Fruit fly (Drosophila melanogaster) whole organism, embryonic: Measurements from ENCODE around the gene CG6465.
A peak's percentile ranks its signal among the peaks of the same experiment; 100 is the strongest.

ENCODE experiments used
- Ada2b ChIP-seq: fragments of 200-800 bp; sonication (Bioruptor generic); IDR thresholded peaks from 2 replicates; pipeline ENCODE4 v1.3.6; 2022; ENCODE audit warnings: missing biosample characterization, missing genetic modification characterization
- CG10959 ChIP-seq: fragments of 200-800 bp; sonication (Bioruptor generic); IDR thresholded peaks from 2 replicates; pipeline ENCODE4 v1.3.6; 2022; ENCODE audit warnings: missing biosample characterization, missing genetic modification characterization
- CG11085 ChIP-seq: fragments of 200-800 bp; sonication (Bioruptor generic); IDR thresholded peaks from 2 replicates; pipeline ENCODE4 v1.3.6; 2022; ENCODE audit warnings: missing biosample characterization, missing genetic modification characterization
- CG11504 ChIP-seq: fragments of 200-800 bp; sonication (Bioruptor generic); optimal IDR thresholded peaks from 3 replicates; lab custom pipeline; 2019; ENCODE audit warnings: missing biosample characterization, mild to moderate bottlenecking, missing genetic modification characterization, moderate library complexity
- CG13624 ChIP-seq: fragments of 200-800 bp; sonication (Bioruptor generic); optimal IDR thresholded peaks from 2 replicates; lab custom pipeline; 2016; ENCODE audit warnings: missing biosample characterization, missing genetic modification characterization
- CG14710 ChIP-seq: fragments of 200-800 bp; sonication (Bioruptor generic); optimal IDR thresholded peaks from 3 replicates; lab custom pipeline; 2019; ENCODE audit warnings: missing biosample characterization, mild to moderate bottlenecking, missing genetic modification characterization, moderate library complexity
- CG16863 ChIP-seq: fragments of 200-800 bp; sonication (Bioruptor generic); optimal IDR thresholded peaks from 3 replicates; lab custom pipeline; 2016; ENCODE audit warnings: missing biosample characterization, missing genetic modification characterization
- CG17186 ChIP-seq: fragments of 200-800 bp; sonication (Bioruptor generic); optimal IDR thresholded peaks from 3 replicates; lab custom pipeline; 2017; ENCODE audit warnings: missing biosample characterization, missing genetic modification reagents, missing genetic modification characterization
- CG1792 ChIP-seq: fragments of 200-800 bp; sonication (Bioruptor generic); optimal IDR thresholded peaks from 2 replicates; lab custom pipeline; 2016; ENCODE audit warnings: missing biosample characterization, missing genetic modification characterization
- CG3163 ChIP-seq: fragments of 200-800 bp; sonication (Bioruptor generic); optimal IDR thresholded peaks from 3 replicates; lab custom pipeline; 2016; ENCODE audit warnings: missing biosample characterization, missing genetic modification characterization
- CG3726 ChIP-seq: fragments of 200-800 bp; sonication (Bioruptor generic); IDR thresholded peaks from 3 replicates; pipeline ENCODE4, ENCODE4 v1.3.6; 2022; ENCODE audit warnings: missing biosample characterization, missing genetic modification characterization
- CG3995 ChIP-seq: fragments of 200-800 bp; sonication (Bioruptor generic); optimal IDR thresholded peaks from 3 replicates; lab custom pipeline; 2016; ENCODE audit warnings: missing biosample characterization, missing genetic modification characterization
- CG6175 ChIP-seq: fragments of 200-800 bp; sonication (Bioruptor generic); IDR thresholded peaks from 3 replicates; pipeline ENCODE4 v1.3.6; 2022; ENCODE audit warnings: missing biosample characterization, missing genetic modification characterization
- CG7556 ChIP-seq: fragments of 200-800 bp; sonication (Bioruptor generic); optimal IDR thresholded peaks from 2 replicates; lab custom pipeline; 2017; ENCODE audit warnings: missing biosample characterization, mild to moderate bottlenecking, missing genetic modification characterization
- CG7786 ChIP-seq: fragments of 200-800 bp; sonication (Bioruptor generic); optimal IDR thresholded peaks from 2 replicates; lab custom pipeline; 2016; ENCODE audit warnings: missing biosample characterization, missing genetic modification characterization
- CG8089 ChIP-seq: fragments of 200-800 bp; sonication (Bioruptor generic); optimal IDR thresholded peaks from 3 replicates; lab custom pipeline; 2016; ENCODE audit warnings: missing biosample characterization, missing genetic modification characterization
- CG8388 ChIP-seq: fragments of 200-800 bp; sonication (Bioruptor generic); optimal IDR thresholded peaks from 2 replicates; lab custom pipeline; 2019; ENCODE audit warnings: missing biosample characterization, mild to moderate bottlenecking, missing genetic modification characterization, moderate library complexity
- CG9727 ChIP-seq: fragments of 200-800 bp; sonication (Bioruptor generic); optimal IDR thresholded peaks from 3 replicates; lab custom pipeline; 2017; ENCODE audit warnings: missing biosample characterization, mild to moderate bottlenecking, missing genetic modification characterization
- D19B ChIP-seq: fragments of 200-800 bp; sonication (Bioruptor generic); optimal IDR thresholded peaks from 2 replicates; lab custom pipeline; 2017; ENCODE audit warnings: missing biosample characterization, mild to moderate bottlenecking, missing genetic modification characterization
- HLH54F ChIP-seq: fragments of 200-800 bp; sonication (Bioruptor generic); optimal IDR thresholded peaks from 3 replicates; lab custom pipeline; 2016; ENCODE audit warnings: missing biosample characterization, missing genetic modification characterization
- Lhr ChIP-seq: fragments of 200-800 bp; sonication (Bioruptor generic); optimal IDR thresholded peaks from 3 replicates; lab custom pipeline; 2017; ENCODE audit warnings: mild to moderate bottlenecking, missing biosample characterization, missing genetic modification reagents, missing genetic modification characterization
- Lim3 ChIP-seq: fragments of 200-800 bp; sonication (Bioruptor generic); IDR thresholded peaks from 2 replicates; pipeline ENCODE4 v1.3.6; 2022; ENCODE audit warnings: missing biosample characterization, missing genetic modification characterization
- Sry-δ ChIP-seq: fragments of 200-800 bp; sonication (Bioruptor generic); optimal IDR thresholded peaks from 2 replicates; lab custom pipeline; 2016; ENCODE audit warnings: missing biosample characterization, missing genetic modification characterization
- ab ChIP-seq: fragments of 200-800 bp; sonication (Bioruptor generic); optimal IDR thresholded peaks from 2 replicates; lab custom pipeline; 2016; ENCODE audit warnings: missing biosample characterization, missing genetic modification characterization
- ac ChIP-seq: fragments of 200-800 bp; sonication (Bioruptor generic); optimal IDR thresholded peaks from 3 replicates; lab custom pipeline; 2017; ENCODE audit warnings: missing biosample characterization, mild to moderate bottlenecking, missing genetic modification characterization
- al ChIP-seq: fragments of 200-800 bp; sonication (Bioruptor generic); IDR thresholded peaks from 2 replicates; pipeline ENCODE4 v1.3.6; 2022; ENCODE audit warnings: missing biosample characterization, missing genetic modification characterization
- chm ChIP-seq: fragments of 200-800 bp; sonication (Bioruptor generic); IDR thresholded peaks from 2 replicates; pipeline ENCODE4 v1.3.6; 2022; ENCODE audit warnings: missing biosample characterization, missing genetic modification characterization
- corto ChIP-seq: fragments of 200-800 bp; sonication (Bioruptor generic); optimal IDR thresholded peaks from 2 replicates; lab custom pipeline; 2016; ENCODE audit warnings: missing biosample characterization, mild to moderate bottlenecking, missing genetic modification characterization, moderate library complexity
- dimm ChIP-seq: fragments of 200-800 bp; sonication (Bioruptor generic); IDR thresholded peaks from 2 replicates; pipeline ENCODE4 v1.3.6; 2022; ENCODE audit warnings: missing biosample characterization, missing genetic modification characterization
- dmrt11E ChIP-seq: fragments of 200-800 bp; sonication (Bioruptor generic); optimal IDR thresholded peaks from 3 replicates; lab custom pipeline; 2018; ENCODE audit warnings: missing biosample characterization, mild to moderate bottlenecking, missing genetic modification characterization, moderate library complexity
- dysf ChIP-seq: fragments of 200-800 bp; sonication (Bioruptor generic); IDR thresholded peaks from 3 replicates; pipeline ENCODE4 v1.3.6; 2022; ENCODE audit warnings: missing biosample characterization, missing genetic modification characterization
- exex ChIP-seq: fragments of 200-800 bp; sonication (Bioruptor generic); optimal IDR thresholded peaks from 4 replicates; lab custom pipeline; 2018; ENCODE audit warnings: missing biosample characterization, mild to moderate bottlenecking, missing genetic modification characterization, moderate library complexity
- ham ChIP-seq: fragments of 200-800 bp; sonication (Bioruptor generic); IDR thresholded peaks from 2 replicates; pipeline ENCODE4 v1.3.6; 2022; ENCODE audit warnings: missing biosample characterization, missing genetic modification characterization
- her ChIP-seq: fragments of 200-800 bp; sonication (Bioruptor generic); optimal IDR thresholded peaks from 2 replicates; lab custom pipeline; 2016; ENCODE audit warnings: missing biosample characterization, missing genetic modification characterization
- hkb ChIP-seq, 2 experiments: fragments of 200-800 bp in 1 of 2; fragments of >200 bp in 1 of 2; sonication (Bioruptor generic) in 1 of 2; IDR thresholded peaks in 1 of 2; optimal IDR thresholded peaks in 1 of 2; 2 replicates each; pipeline versions ENCODE4 v1.3.6 to Lab custom; 2017 to 2022; ENCODE audit warnings: missing biosample characterization in 1 of 2, missing genetic modification characterization in 1 of 2
- inv ChIP-seq: fragments of 200-800 bp; sonication (Bioruptor generic); IDR thresholded peaks from 2 replicates; pipeline ENCODE4 v1.3.6; 2022; ENCODE audit warnings: missing biosample characterization, missing genetic modification characterization; ENCODE audit not compliant: partially characterized antibody
- jigr1 ChIP-seq: fragments of 200-800 bp; sonication (Bioruptor generic); IDR thresholded peaks from 3 replicates; pipeline ENCODE4 v1.3.6; 2022; ENCODE audit warnings: missing biosample characterization, missing genetic modification characterization
- ken ChIP-seq: fragments of 200-800 bp; sonication (Bioruptor generic); IDR thresholded peaks from 3 replicates; pipeline ENCODE4 v1.3.6; 2022; ENCODE audit warnings: missing biosample characterization, missing genetic modification characterization
- mirr ChIP-seq: fragments of 200-800 bp; sonication (Bioruptor generic); optimal IDR thresholded peaks from 3 replicates; lab custom pipeline; 2018; ENCODE audit warnings: missing biosample characterization, mild to moderate bottlenecking, missing genetic modification characterization
- nerfin-1 ChIP-seq: fragments of 200-800 bp; sonication (Bioruptor generic); optimal IDR thresholded peaks from 3 replicates; lab custom pipeline; 2019; ENCODE audit warnings: missing biosample characterization, mild to moderate bottlenecking, missing genetic modification characterization, moderate library complexity
- org-1 ChIP-seq: fragments of 200-800 bp; sonication (Bioruptor generic); optimal IDR thresholded peaks from 2 replicates; lab custom pipeline; 2017; ENCODE audit warnings: missing biosample characterization, missing genetic modification characterization
- pan ChIP-seq, 4 experiments: fragments of >200 bp in 3 of 4; fragments of 200-800 bp in 1 of 4; sonication (Bioruptor generic) in 1 of 4; optimal IDR thresholded peaks in 3 of 4; IDR thresholded peaks in 1 of 4; 2 replicates each; pipeline versions ENCODE4 v1.3.6 to Lab custom; 2017 to 2022; ENCODE audit warnings: missing biosample characterization in 2 of 4, missing genetic modification characterization in 2 of 4, mixed read lengths in 1 of 4
- phol ChIP-seq: fragments of 200-800 bp; sonication (Bioruptor generic); optimal IDR thresholded peaks from 3 replicates; lab custom pipeline; 2018; ENCODE audit warnings: missing biosample characterization, mild to moderate bottlenecking, missing genetic modification characterization, moderate library complexity
- toy ChIP-seq: fragments of 200-800 bp; sonication (Bioruptor generic); IDR thresholded peaks from 2 replicates; pipeline ENCODE4 v1.3.6; 2022; ENCODE audit warnings: missing biosample characterization, missing genetic modification characterization
- tx ChIP-seq: fragments of 200-800 bp; sonication (Bioruptor generic); optimal IDR thresholded peaks from 2 replicates; lab custom pipeline; 2016; ENCODE audit warnings: missing biosample characterization, missing genetic modification characterization
- usp ChIP-seq: fragments of >200 bp; optimal IDR thresholded peaks from 2 replicates; lab custom pipeline; 2017; ENCODE audit warnings: missing biosample characterization, missing genetic modification characterization
- vfl ChIP-seq: fragments of 200-800 bp; sonication (Bioruptor generic); optimal IDR thresholded peaks from 2 replicates; lab custom pipeline; 2016; ENCODE audit warnings: missing biosample characterization, missing genetic modification characterization
- z ChIP-seq: fragments of 200-800 bp; sonication (Bioruptor generic); IDR thresholded peaks from 3 replicates; pipeline ENCODE4 v1.3.6; 2022; ENCODE audit warnings: missing biosample characterization, missing genetic modification characterization

CG6465 gene

DNA sequence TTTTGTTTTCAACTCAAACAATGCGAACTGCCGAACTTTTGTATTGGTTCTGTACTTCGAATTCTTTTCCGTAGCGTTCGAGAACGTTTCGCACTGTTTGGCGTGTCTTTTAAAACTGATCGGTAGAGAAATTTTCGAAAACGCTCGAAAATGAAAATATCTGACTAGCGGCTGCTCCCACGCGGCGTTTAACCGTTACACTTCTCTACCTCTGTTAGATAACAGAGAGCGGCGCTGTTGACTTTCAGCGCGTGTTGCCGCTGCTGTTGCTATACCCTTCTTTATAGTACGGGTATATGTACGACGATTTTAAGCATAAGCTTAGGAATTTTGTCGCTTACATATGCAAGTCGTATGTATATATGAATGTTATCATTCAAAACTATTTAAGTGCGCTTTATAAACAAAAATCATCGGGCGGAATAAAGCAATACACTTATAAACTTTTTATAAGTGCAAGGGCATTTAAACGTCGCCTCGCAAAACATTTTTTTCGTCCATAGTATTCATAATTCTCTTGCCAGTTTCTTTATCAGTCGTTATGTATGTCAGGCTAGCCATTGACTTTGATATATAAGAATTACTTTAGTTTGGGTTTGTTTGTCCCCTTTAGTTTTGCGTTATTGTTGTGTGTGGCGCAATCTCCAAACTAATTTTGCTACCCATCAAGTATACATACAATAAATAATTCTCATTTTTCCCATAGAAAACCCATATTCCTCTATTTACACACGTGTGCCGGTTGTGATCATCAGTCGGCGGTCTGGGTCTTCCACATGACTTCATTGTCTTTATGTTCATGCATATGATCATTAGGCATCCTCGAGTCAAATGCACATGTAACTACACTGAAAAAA, 4.0 kb upstream of the CG6465 start, which contains the start of gene Phyhd1 (continued):
- TF ChIP-seq dysf (GFP tag; lab: Robert Waterston, UW) (peak; percentile 96), vfl (GFP tag; lab: Kevin White, UChicago) (peak; percentile 95), toy (GFP tag; lab: Robert Waterston, UW) (peak; percentile 81), usp (GFP tag; lab: Kevin White, UChicago) (no peak), chm (peak; percentile 98), al (GFP tag; lab: Robert Waterston, UW) (peak; percentile 87), dmrt11E (peak; percentile 94), tx (GFP tag; lab: Kevin White, UChicago) (peak; percentile 93), ac (GFP tag; lab: Kevin White, UChicago) (peak; percentile 81), CG14710 (tag; lab: Kevin White, UChicago) (peak; percentile 89), dimm (peak; percentile 64), CG11504 (peak; percentile 96), Lhr (GFP tag; lab: Kevin White, UChicago) (peak; percentile 64), corto (peak; percentile 82), CG13624 (GFP tag; lab: Kevin White, UChicago) (peak; percentile 96), CG3726 (GFP tag; lab: Robert Waterston, UW) (peak; percentile 89), exex (tag; lab: Kevin White, UChicago) (peak; percentile 80), nerfin-1 (tag; lab: Kevin White, UChicago) (peak; percentile 81), CG8089 (GFP tag; lab: Kevin White, UChicago) (peak; percentile 94), CG10959 (GFP tag; lab: Robert Waterston, UW) (peak; percentile 97), CG1792 (peak; percentile 93), CG9727 (GFP tag; lab: Kevin White, UChicago) (peak; percentile 94), CG11085 (GFP tag; lab: Robert Waterston, UW) (peak; percentile 82), org-1 (GFP tag; lab: Kevin White, UChicago) (peak; percentile 96), Lim3 (GFP tag; lab: Robert Waterston, UW) (peak; percentile 82; the same call in 1 of the 2 replicates), hkb (optimal IDR thresholded peaks at IDR 0.05; lab: Kevin White, UChicago) (no peak), hkb (GFP tag; IDR thresholded peaks at IDR 0.05; lab: Robert Waterston, UW) (peak; percentile 97), z (peak; percentile 43; the same call in 1 of the 3 replicates), mirr (GFP tag; lab: Kevin White, UChicago) (peak; percentile 52), CG7786 (GFP tag; lab: Kevin White, UChicago) (peak; percentile 97), ab (GFP tag; lab: Kevin White, UChicago) (peak; percentile 84), her (GFP tag; lab: Kevin White, UChicago) (peak; percentile 95), jigr1 (GFP tag; lab: Robert Waterston, UW) (peak; percentile 83; the same call in 2 of the 3 replicates), ham (GFP tag; lab: Robert Waterston, UW) (peak; percentile 55; the same call in 1 of the 2 replicates), pan (optimal IDR thresholded peaks at IDR 0.05; lab: Kevin White, UChicago) (no peak), pan (GFP tag; optimal IDR thresholded peaks at IDR 0.05 in 1 of 2, IDR thresholded peaks at IDR 0.05 in 1 of 2) (peak in 1 of 2 experiments; percentile 96), D19B (peak; percentile 87), ken (GFP tag; lab: Robert Waterston, UW) (peak; percentile 97), Ada2b (GFP tag; lab: Robert Waterston, UW) (peak; percentile 97), phol (tag; lab: Kevin White, UChicago) (peak; percentile 95), HLH54F (GFP tag; lab: Kevin White, UChicago) (peak; percentile 94), CG3995 (GFP tag; lab: Kevin White, UChicago) (peak; percentile 67), CG6175 (peak; percentile 81; the same call in 2 of the 3 replicates), CG7556 (peak; percentile 97), Sry-δ (GFP tag; lab: Kevin White, UChicago) (peak; percentile 71), CG17186 (GFP tag; lab: Kevin White, UChicago) (peak; percentile 73), CG3163 (peak; percentile 85), CG8388 (GFP tag; lab: Kevin White, UChicago) (peak; percentile 95), inv (GFP tag; lab: Robert Waterston, UW) (no peak), CG16863 (GFP tag; lab: Kevin White, UChicago) (peak; percentile 96)
